Fruit fly (Drosophila melanogaster) whole organism, larva: ENCODE data around the gene aop.

ENCODE experiments used
- noc ChIP-seq: fragments of 200-800 bp; sonication (Bioruptor generic); optimal IDR thresholded peaks from 3 replicates; lab custom pipeline; 2019; ENCODE audit warnings: missing biosample characterization, mild to moderate bottlenecking, missing genetic modification characterization, moderate library complexity

aop gene

DNA sequence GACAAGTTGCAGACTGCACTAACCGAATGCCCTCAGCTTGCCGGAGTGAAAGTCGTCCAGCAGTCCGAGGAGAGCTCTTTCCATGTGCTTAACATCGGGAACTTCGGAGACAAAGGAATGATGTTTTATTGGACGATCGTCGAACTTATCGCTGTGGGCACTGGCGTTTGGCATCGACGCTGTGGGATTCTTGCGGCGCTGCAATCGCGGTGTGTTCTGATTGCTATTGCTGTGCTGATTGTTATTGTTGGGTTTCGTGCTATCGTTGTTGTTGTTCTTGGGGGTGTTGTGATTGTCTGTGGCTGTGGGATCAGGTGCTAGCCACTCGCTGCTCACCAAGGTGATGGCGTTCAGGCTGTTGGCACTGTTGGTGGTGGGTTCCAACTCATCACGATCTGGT is 12.1 kb upstream of the aop start:
- no peak for TF ChIP-seq noc (tag; lab: Kevin White, UChicago)

DNA sequence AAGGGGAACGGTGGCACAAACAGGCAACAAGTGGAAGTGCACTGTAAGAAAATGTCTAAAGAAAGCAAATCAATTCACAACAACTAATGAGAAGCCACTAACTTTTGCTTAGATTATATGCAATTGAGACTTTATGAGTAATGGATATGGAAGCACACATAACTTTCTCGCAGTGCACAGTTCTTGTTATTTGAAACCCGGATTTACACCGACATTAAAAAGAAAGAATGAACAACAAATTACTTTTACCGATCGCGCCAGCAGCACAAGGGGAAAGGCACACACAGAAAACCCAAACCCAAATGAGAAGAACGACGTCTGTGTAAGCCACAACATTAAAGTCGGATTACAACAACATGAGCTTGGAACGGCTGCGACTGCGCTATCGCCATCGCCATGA is 10.5 kb upstream of the aop start:
- TF ChIP-seq noc (tag; lab: Kevin White, UChicago) = no peak

DNA sequence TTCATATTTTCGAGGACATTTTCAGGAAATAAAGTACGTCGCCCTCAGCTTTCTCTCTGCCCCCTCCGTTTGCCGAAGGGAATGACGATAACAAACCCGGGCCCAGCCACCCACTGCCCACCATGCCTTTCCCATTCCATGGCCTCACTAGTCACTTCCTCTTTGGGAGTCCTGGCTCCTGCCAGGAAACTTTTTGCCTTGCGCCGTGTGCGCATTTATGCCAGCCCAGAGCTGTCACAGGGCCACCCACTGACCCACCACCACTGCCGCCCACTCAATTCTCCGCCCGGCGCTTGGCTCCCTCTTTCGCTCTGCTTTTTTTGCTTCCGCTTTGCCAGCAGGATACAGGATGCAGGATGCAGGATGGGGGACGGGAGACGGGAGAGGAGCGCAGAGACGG is 8.9 kb upstream of the aop start:
- TF ChIP-seq noc (tag; lab: Kevin White, UChicago) = no peak

DNA sequence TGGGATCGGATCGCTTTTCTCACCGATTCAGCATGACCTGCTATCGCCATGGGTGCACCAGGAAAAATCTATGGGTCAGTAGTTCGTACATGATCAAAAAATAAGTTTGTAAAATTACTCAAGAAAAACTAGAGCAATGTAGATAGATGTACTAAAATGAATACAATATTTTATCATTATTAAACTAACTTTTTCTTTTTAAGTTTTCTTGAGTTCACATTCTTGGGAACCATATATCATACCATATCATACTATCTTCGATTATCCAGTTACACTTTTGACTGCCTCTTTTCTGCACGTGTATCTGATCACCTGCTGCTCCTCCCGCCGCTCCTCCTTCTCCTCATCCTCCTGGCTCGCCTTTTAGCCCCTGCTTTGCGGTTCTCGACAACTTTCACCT is 6.8 kb upstream of the aop start:
- TF ChIP-seq noc (tag; lab: Kevin White, UChicago) = no peak

DNA sequence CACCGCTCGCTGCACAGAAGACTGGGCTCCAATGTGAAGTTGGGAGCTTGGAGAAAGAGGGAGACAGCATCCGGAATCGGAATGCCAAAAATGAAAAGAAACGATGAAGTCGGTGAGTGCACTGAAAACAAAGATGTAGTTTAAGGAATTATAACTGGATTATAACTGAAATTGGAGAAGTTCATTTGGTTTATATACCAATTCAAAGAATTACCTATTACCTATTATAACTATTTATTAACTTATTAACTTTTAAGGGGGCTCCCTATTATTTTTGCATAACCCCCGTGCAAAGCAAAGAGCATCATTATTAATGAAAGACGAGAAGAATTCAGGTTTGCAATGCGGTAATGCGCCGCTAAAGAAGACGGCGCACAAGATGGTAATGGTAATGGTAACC is 6.1 kb upstream of the aop start:
- no peak for TF ChIP-seq noc (tag; lab: Kevin White, UChicago)

DNA sequence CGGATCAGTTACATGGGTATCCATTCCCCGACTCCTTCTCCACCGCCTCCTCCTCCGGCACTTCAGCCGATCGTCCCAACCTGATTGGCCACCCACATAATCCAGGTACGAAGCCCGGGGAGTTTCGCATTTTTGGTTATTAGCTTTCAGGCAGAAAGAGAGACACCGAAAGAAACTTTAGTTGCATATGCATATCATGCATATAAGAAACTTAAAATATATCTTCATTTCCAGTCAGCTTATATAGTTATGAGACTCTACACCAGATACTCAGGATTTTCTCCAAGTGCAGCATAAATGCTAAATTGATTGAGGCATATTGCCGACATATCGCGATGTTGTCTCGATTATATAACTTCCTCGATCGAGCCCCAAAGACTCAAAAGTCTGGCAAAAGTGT is 5.6 kb upstream of the aop start:
- no peak for TF ChIP-seq noc (tag; lab: Kevin White, UChicago)

DNA sequence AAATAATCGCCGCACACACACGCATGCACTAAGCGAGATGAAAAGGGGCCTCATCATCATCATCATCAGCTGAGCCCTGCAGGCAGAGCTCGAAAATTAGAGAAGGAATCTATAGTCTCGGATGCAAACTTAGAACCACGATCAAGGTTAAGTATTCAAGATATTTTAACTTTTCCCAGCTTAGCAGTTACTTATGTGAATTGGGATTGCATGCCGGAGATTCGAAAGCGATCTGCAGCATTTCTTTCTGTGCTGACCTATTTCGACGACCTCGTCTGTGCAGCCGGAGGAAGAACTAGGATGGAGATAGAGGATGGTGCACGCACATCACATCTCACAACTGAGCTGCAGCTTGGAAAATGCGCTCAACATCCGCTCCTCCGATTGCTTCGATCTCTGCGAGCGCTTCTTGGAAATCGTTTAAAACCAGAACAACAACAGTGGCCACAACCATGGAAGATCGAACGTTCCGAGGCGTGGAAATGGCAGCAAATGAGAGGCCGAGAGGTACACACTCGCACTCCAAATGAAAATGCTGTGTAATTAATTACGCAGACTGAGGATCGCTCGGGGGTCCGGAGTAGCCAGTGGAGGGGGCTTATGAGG is 4.3 kb upstream of the aop start:
- no peak for TF ChIP-seq noc (tag; lab: Kevin White, UChicago)

DNA sequence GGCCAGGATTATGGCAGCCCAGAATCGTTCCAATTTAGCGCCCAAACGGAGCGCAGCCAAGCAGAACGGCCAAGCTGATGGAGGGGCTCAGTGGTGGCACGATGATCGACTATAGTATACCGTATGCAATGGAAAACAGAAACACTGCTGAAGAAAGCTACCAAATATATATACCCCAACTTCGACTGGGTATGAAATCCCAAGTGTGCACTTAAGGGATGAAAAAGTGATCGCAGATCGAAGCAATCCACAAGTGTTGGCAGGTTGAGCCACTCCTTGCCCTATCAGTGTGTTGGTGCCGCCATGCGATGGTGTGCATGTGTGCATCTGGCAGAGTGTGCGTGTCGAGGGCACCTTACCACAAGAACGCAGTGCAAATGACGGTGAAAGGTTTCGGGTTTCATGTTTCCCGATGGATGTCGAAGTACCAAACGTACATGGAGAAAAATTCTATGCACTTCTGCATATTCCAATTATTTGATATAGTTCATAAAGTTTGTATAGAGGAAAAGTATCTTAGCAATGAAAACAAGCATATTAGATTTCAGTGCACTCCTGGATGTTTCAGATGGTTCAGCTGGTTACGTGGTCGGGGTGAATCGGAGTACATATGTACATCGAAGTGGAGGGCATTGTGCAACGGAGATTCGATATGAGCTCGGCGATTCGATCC is 3.6 kb upstream of the aop start:
- TF ChIP-seq noc (tag; lab: Kevin White, UChicago) = no peak

DNA sequence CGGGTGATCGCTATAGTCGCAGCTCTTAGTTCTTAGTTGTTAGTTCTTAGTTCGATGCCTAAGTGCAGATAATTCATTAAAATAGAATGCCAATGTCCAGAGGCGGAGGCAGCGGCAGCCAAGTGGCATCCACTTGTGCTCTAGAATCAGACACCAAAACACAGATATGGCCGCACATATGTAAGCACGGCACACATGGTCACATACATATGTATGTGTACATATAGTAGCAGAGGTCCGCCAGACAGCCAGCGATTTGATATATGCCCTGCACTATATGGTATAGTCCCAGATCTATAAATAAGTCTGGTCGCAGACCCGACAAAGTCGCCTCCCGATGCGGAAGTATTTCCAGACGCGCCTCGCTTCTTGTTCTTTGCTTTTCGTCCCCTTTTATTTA is 2.1 kb upstream of the aop start:
- no peak for TF ChIP-seq noc (tag; lab: Kevin White, UChicago)

DNA sequence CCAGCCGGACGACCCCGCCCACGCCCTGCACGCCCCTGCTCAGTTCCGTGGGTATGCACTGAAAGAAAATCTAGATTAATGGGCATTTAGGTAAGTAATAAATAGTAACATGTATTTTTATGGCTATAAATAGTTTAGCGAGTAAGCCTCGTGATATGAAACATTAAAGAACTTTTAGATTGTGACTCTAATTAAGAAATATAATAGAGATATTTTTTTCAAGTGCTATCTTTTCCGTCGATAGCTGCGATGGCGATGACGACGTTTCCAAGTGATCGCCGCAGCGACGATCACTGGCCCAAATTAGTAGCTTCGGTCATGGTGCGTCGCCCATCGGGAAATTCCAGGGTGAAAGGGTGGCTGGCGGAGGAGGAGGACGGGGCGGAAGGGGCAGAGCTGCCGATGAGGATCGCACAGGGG is 1.6 kb upstream of the aop start:
- TF ChIP-seq noc (tag; lab: Kevin White, UChicago) = peak; percentile 37

DNA sequence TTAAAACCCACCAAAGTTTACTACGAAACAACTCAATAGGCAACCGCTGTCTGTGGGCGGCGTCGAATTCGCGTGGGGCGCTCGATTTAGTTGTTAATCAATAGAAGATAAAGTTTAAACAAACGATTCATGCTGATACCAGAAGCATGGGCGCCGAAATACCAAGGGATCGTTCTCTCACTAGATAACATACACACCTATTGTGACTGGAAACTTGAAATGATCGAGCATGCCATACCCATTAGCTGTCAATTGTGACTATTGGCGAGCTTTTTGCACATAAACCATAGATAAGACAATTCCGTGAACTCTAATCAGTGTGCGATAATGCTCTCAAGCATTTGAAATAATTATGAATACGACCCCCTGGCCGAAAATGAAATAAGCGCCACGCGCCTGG is 812 bp upstream of the aop start:
- peak; percentile 64 for TF ChIP-seq noc (tag; lab: Kevin White, UChicago)

DNA sequence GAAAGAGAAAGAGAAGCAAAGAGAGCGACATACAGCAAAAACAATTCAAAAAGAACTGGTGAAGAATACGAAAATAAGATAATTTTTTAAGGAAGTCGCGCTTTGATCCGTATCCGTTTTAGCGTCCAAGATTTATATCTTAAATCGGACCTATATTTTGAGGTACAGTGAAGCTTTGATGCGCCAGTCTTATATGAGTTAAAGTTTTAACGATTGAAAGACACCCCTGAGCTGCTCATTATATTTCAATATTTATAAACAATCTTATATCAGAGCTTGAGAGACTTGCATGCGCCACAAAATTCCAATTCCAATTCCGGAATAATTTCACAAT is 223 bp upstream of the aop start:
- TF ChIP-seq noc (tag; lab: Kevin White, UChicago) = no peak

DNA sequence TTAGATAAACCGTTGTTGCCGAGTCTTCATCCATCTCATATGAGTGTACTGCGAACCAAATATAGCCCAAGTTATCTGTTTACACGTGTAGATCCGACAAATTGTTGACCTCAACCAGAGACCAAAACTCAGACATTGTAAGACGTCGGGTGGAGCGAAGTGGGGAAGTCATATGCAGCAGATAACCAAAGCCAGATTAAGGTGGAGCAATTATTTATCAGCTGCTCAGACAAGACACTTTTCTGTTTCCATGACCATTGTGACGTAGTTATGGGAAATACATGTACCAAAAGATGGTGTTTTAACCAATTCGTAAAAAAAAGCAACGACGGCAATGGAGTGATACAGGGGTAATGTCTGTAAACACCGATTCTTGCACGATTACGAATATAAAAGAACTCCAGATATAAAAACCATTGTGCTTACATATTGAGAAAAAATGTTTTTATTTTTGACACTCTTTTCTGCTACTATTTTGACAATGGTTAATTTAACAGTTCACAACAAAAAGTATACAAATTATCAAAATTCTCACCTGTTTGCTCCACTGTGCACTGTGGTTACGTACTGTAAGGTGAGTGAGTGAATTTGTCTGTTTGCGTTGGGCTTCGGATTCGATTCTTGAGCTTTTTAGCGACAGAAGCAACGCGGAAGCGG is 1.1 kb downstream of the aop start:
- peak; percentile 38 for TF ChIP-seq noc (tag; lab: Kevin White, UChicago)

DNA sequence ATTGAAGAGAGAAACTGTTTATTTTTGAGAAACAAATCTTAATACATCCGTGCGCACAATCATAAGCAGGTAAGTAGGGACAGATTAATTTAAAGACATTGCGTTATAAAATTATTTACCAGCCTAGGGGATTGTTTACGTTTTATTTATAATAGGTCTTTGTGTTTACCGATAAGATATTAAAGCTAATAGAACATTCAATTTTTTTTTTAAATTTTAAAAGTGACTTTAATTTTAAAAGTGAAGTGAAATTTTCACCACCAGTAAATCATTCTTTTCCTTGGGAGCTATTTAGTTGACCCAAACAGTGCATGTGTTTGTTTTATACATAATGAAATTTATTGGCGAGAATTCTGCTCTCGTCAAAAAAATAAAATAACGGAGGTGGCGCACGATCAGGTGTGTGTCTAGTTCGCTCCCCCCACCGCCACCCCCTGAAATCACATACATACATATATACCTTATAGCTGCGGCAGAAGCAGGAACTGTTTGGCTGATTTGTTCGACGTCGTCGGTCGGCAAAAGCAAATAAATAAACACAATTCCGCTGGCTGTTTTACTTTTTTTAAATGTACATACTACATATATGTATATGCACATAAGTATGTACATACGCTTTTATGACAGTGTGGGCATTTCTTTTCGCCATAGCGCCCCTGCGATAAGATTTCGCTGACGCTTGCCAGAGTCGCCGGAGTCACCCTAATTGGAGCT is 2.5 kb downstream of the aop start:
- peak; percentile 95 for TF ChIP-seq noc (tag; lab: Kevin White, UChicago)

DNA sequence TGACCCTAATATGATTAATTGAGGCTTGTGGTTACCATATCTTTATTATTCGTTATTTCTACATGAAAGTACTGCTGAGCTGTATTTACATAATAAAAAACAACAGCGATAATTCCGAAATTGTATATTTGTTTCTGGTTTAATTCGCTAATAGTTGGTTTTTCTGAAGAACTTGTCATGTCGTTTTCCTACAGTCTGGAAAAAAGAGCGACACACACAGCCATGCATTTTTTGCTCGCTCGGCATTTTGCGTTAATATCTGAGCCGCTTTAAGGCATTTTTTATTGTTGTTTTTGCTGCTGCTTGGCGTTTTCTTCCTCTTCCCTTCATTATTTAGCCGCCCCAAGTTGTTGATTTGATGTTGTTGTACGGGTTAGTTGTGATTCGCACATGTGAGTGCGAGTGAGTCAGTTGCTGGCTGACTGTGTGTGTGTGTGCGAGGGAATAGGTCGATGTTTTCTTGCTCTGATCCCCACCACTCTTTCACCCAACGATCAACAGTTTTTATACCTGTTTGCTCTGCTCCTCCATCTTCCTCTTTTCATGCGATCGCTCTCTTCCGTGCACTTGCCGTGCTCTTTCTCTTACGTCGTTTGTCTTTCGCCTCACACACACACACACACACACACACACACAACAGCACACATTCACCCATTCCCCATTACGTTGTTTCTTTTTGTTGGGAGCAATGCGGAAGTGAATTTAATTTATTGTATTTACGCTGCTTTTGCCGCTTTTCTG is 3.3 kb downstream of the aop start:
- TF ChIP-seq noc (tag; lab: Kevin White, UChicago) = peak; percentile 41

DNA sequence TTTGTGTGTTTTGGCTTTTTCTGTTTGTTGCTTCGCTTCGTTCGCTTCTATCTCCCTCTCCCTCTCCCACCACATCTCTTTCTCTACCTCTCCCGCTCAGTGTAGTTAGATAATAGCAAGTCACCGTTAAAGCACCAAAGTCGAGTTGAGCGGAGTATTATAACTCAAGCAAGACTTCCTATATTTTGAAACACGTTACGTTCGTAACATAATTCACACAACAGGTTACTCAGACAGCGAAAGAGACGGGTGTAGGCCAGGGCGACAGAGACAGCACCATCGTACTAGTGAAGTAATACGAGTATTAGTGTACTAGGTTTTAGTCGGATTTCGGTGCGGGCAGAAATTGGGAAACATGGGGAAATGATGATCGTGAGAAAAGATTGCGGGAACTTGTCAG is 5.0 kb downstream of the aop start:
- TF ChIP-seq noc (tag; lab: Kevin White, UChicago) = no peak
